Worm (Caenorhabditis elegans) whole organism, midembryonic: ENCODE measurements around the gene F19C6.5.
A peak's percentile ranks its signal among the peaks of the same experiment; 100 is the strongest.

Experiments
- T22C8.4 ChIP-seq: fragments of 200-800 bp; sonication (Bioruptor generic); IDR thresholded peaks from 2 replicates; pipeline ENCODE4 v1.3.6; 2022; ENCODE audit warnings: missing genetic modification characterization, missing compliant biosample characterization
- cog-1 ChIP-seq: sonication (generic microtip); optimal IDR thresholded peaks from 2 replicates; lab custom pipeline; 2016; ENCODE audit warnings: missing genetic modification characterization, missing compliant biosample characterization
- flt-1 ChIP-seq: fragments of 200-800 bp; sonication (Bioruptor generic); IDR thresholded peaks from 2 replicates; pipeline ENCODE4 v1.3.6; 2022; ENCODE audit warnings: missing genetic modification characterization, missing compliant biosample characterization
- klf-2 ChIP-seq: fragments of 200-800 bp; sonication (Bioruptor generic); conservative IDR thresholded peaks from 2 replicates; pipeline ENCODE4 v1.3.6; 2022; ENCODE audit warnings: missing genetic modification reagents, missing genetic modification characterization, missing compliant biosample characterization
- med-1 ChIP-seq: sonication (generic microtip); optimal IDR thresholded peaks from 2 replicates; lab custom pipeline; 2017; ENCODE audit warnings: missing genetic modification characterization, mild to moderate bottlenecking, missing compliant biosample characterization, antibody characterized with exemption, missing genetic modification reagents; ENCODE audit not compliant: insufficient read depth
- ref-1 ChIP-seq: fragments of 200-800 bp; sonication (Bioruptor generic); conservative IDR thresholded peaks from 2 replicates; pipeline ENCODE4 v1.3.6; 2022; ENCODE audit warnings: missing genetic modification reagents, missing genetic modification characterization, missing compliant biosample characterization
- tab-1 ChIP-seq: fragments of 200-800 bp; sonication (Bioruptor generic); IDR thresholded peaks from 2 replicates; pipeline ENCODE4 v1.3.6; 2022; ENCODE audit warnings: missing genetic modification characterization, missing compliant biosample characterization
- ztf-23 ChIP-seq: fragments of 200-800 bp; sonication (Bioruptor generic); IDR thresholded peaks from 2 replicates; pipeline ENCODE4 v1.3.6; 2022; ENCODE audit warnings: missing genetic modification reagents, missing genetic modification characterization, missing compliant biosample characterization
- ztf-29 ChIP-seq: fragments of 200-800 bp; sonication (Bioruptor generic); IDR thresholded peaks from 2 replicates; pipeline ENCODE4 v1.3.6; 2022; ENCODE audit warnings: missing genetic modification reagents, missing genetic modification characterization, missing compliant biosample characterization

Gene F19C6.5

DNA sequence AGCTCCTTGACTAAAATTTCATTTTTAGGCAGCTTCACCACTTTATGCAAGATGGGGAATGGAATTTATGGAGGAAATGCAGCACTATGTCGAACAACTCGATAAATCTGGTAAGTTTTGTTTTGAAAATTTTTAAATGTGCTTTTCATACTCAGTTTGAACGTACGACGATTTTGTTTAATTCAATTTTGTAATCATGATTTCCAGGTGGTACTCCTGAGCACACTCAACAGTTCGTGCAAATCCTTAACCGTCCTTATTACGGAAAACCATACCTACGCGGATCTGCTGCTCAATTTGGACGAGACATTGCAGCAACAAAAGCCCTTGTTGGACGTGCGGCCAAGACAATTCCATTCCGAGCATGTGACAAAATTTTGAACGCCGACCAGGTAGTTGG is 22.2 kb downstream of the F19C6.5 start:
- TF ChIP-seq med-1 (no peak), cog-1 (no peak), ztf-23 (no peak), klf-2 (no peak), flt-1 (GFP tag; lab: Robert Waterston, UW) (no peak), tab-1 (GFP tag; lab: Robert Waterston, UW) (no peak), ref-1 (GFP tag; lab: Robert Waterston, UW) (no peak), ztf-29 (GFP tag; lab: Robert Waterston, UW) (no peak), T22C8.4 (GFP tag; lab: Robert Waterston, UW) (no peak)

DNA sequence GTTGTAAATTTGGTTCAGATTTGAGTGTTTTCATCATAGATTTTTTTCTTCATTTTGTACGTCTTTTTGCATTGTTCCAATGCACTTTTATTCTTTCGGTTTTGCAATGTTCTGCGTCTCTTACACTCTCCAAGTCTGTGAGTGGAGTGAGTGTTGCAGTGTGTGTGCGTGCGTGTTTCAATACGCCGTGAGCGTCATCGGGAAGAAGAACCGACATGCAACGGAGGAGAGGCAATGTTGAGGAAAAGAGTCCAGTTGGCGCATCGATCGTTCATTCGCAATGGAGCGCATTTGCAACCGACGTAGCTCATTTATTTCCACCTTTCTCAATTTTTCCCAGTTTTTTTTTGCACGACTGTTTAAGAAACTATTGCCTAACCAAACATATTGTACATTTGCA is 26.2 kb downstream of the F19C6.5 start, which contains the start of gene ZC506.1:
ZC506.1 (plus strand) TSS at position 400 of the 400 bp plus-strand sequence.
- TF ChIP-seq T22C8.4 (GFP tag; lab: Robert Waterston, UW): peak; percentile 95
- TF ChIP-seq flt-1 (GFP tag; lab: Robert Waterston, UW): peak; percentile 79
- peak; percentile 72 for TF ChIP-seq ztf-23
- TF ChIP-seq cog-1: peak; percentile 93
- no peak for TF ChIP-seq med-1
- TF ChIP-seq ztf-29 (GFP tag; lab: Robert Waterston, UW): no peak
- TF ChIP-seq ref-1 (GFP tag; lab: Robert Waterston, UW): no peak
- no peak for TF ChIP-seq tab-1 (GFP tag; lab: Robert Waterston, UW)
- TF ChIP-seq klf-2: no peak

ce11 chrX:9957449-9957848 is 27.3 kb downstream of the F19C6.5 start:
- TF ChIP-seq ref-1 (GFP tag; lab: Robert Waterston, UW): no peak
- TF ChIP-seq med-1: no peak
- TF ChIP-seq cog-1: no peak
- TF ChIP-seq ztf-23: no peak
- no peak for TF ChIP-seq ztf-29 (GFP tag; lab: Robert Waterston, UW)
- TF ChIP-seq tab-1 (GFP tag; lab: Robert Waterston, UW): no peak
- no peak for TF ChIP-seq klf-2
- TF ChIP-seq flt-1 (GFP tag; lab: Robert Waterston, UW): no peak
- no peak for TF ChIP-seq T22C8.4 (GFP tag; lab: Robert Waterston, UW)

ce11 chrX:9956052-9956451 is 28.7 kb downstream of the F19C6.5 start:
- no peak for TF ChIP-seq ztf-29 (GFP tag; lab: Robert Waterston, UW)
- no peak for TF ChIP-seq tab-1 (GFP tag; lab: Robert Waterston, UW)
- no peak for TF ChIP-seq med-1
- TF ChIP-seq cog-1: no peak
- TF ChIP-seq T22C8.4 (GFP tag; lab: Robert Waterston, UW): no peak

DNA sequence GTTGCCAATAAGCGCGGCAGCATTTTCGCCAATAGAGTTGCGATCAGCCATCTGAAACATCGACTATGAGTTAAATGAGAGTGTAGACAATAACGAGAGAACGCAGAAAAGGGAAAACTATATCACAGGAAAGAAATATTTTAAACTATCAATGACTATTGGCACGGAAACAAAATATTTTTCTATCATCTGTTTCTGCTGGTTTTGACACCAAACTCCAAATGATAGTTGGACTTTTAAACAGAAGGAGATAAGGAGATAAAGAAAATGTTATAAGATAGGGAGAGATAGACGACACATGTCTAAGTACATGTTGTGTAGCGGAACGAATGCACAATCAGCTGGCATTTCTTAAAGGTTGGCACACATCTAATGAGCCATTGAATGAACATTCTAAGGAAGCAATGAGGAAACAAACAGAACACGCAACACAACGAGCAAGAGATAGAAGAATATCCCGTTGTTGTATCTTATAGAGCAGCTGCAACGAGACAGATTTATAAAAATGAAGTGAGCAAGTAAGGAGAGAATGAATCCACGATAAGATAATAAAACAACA is 30.2 kb downstream of the F19C6.5 start, which contains the start of gene cysl-1:
cysl-1 (minus strand) TSS at position 51 of the 559 bp plus-strand sequence.
- TF ChIP-seq flt-1 (GFP tag; lab: Robert Waterston, UW): no peak
- no peak for TF ChIP-seq ztf-23
- no peak for TF ChIP-seq tab-1 (GFP tag; lab: Robert Waterston, UW)
- TF ChIP-seq klf-2: no peak
- no peak for TF ChIP-seq med-1
- no peak for TF ChIP-seq T22C8.4 (GFP tag; lab: Robert Waterston, UW)
- TF ChIP-seq cog-1: no peak
- no peak for TF ChIP-seq ref-1 (GFP tag; lab: Robert Waterston, UW)
- TF ChIP-seq ztf-29 (GFP tag; lab: Robert Waterston, UW): no peak

ce11 chrX:9948963-9949362 is 35.8 kb downstream of the F19C6.5 start, which contains the start of gene nas-37:
TSS of gene nas-37 (minus strand) at chrX:9949063.
- TF ChIP-seq ztf-29 (GFP tag; lab: Robert Waterston, UW) (no peak), ztf-23 (no peak), ref-1 (GFP tag; lab: Robert Waterston, UW) (no peak), cog-1 (no peak), T22C8.4 (GFP tag; lab: Robert Waterston, UW) (no peak), med-1 (no peak), flt-1 (GFP tag; lab: Robert Waterston, UW) (no peak), tab-1 (GFP tag; lab: Robert Waterston, UW) (no peak), klf-2 (no peak)

ce11 chrX:9948528-9948927 is 36.2 kb downstream of the F19C6.5 start:
- TF ChIP-seq med-1: no peak
- TF ChIP-seq klf-2: no peak
- no peak for TF ChIP-seq ztf-29 (GFP tag; lab: Robert Waterston, UW)
- no peak for TF ChIP-seq T22C8.4 (GFP tag; lab: Robert Waterston, UW)
- TF ChIP-seq cog-1: no peak
- TF ChIP-seq tab-1 (GFP tag; lab: Robert Waterston, UW): no peak
- no peak for TF ChIP-seq ztf-23
- no peak for TF ChIP-seq flt-1 (GFP tag; lab: Robert Waterston, UW)
- TF ChIP-seq ref-1 (GFP tag; lab: Robert Waterston, UW): no peak

DNA sequence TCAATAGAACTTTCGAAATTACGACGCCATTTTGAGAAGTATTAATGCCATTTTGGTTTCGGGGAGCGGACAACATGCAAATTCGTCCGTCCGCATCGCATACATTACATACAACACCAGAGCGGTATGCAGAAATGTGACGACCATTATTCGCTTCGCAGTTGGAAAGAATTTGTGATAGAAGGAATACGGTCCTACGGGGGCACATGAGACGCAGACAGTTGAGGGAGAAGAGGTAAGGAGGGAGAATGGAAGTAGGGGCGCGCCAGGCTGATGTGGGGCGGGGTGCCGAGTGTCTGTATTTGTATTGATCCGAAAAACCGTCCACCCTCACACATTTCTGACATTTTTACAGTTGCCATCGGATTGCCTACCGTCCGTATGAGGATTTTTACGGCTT is 43.4 kb downstream of the F19C6.5 start:
- TF ChIP-seq ztf-23 (0 out of 2 replicates have a peak, but pooled peaks have one; percentile 8), med-1 (no peak)

DNA sequence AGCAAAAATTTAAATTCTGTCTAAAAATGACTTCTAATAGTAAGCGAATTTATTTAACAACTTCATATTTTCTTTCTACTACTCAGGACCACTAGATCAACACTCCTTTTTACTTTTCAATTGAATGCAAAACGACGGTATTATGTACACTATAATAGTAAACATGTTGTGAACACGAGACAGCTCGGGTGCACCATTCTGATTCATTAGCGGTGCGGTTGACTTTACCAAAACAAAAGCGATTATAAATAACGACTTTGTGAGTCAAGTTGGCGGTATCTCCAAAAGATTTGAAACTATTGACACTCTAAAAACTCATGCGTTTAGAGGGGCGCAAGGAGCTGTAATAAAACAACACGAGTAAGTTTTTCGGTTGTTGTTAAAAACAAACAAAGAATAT is 44.2 kb downstream of the F19C6.5 start:
- TF ChIP-seq cog-1 (no peak), T22C8.4 (GFP tag; lab: Robert Waterston, UW) (no peak), ref-1 (GFP tag; lab: Robert Waterston, UW) (no peak), med-1 (no peak), ztf-23 (no peak), ztf-29 (GFP tag; lab: Robert Waterston, UW) (no peak), tab-1 (GFP tag; lab: Robert Waterston, UW) (no peak), klf-2 (no peak), flt-1 (GFP tag; lab: Robert Waterston, UW) (no peak)

- TF ChIP-seq tab-1 (GFP tag; lab: Robert Waterston, UW) (no peak), med-1 (no peak), klf-2 (no peak), ref-1 (GFP tag; lab: Robert Waterston, UW) (no peak), cog-1 (no peak), ztf-23 (no peak), T22C8.4 (GFP tag; lab: Robert Waterston, UW) (no peak), ztf-29 (GFP tag; lab: Robert Waterston, UW) (no peak)
Measured at ce11 chrX:9938537-9938936, 46.2 kb downstream of the F19C6.5 start, which contains the start of the genes C17G1.5 and C17G1.14. TSS of gene C17G1.5 (plus strand) at chrX:9938802. TSS of gene C17G1.14 (plus strand) at chrX:9938813.
